Fruit fly (Drosophila melanogaster) whole organism, embryonic: ENCODE data around the gene Gnmt.
A peak's percentile ranks its signal among the peaks of the same experiment; 100 is the strongest.

Experiments used
- Abd-B ChIP-seq: fragments of 200-800 bp; sonication (Bioruptor generic); optimal IDR thresholded peaks from 2 replicates; lab custom pipeline; 2018; ENCODE audit warnings: missing biosample characterization, mild to moderate bottlenecking, missing genetic modification characterization, moderate library complexity
- CG10209 ChIP-seq: fragments of 200-800 bp; sonication (Bioruptor generic); optimal IDR thresholded peaks from 3 replicates; lab custom pipeline; 2017; ENCODE audit warnings: missing biosample characterization, mild to moderate bottlenecking, missing genetic modification characterization, missing genetic modification reagents
- CG10654 ChIP-seq: fragments of 200-800 bp; sonication (Bioruptor generic); optimal IDR thresholded peaks from 2 replicates; lab custom pipeline; 2016; ENCODE audit warnings: missing biosample characterization, missing genetic modification characterization
- CG15269 ChIP-seq: fragments of 200-800 bp; sonication (Bioruptor generic); optimal IDR thresholded peaks from 2 replicates; lab custom pipeline; 2018; ENCODE audit warnings: missing biosample characterization, mild to moderate bottlenecking, missing genetic modification characterization, moderate library complexity
- CG16813 ChIP-seq: fragments of 200-800 bp; sonication (Bioruptor generic); IDR thresholded peaks from 3 replicates; pipeline ENCODE4 v1.3.6; 2022; ENCODE audit warnings: missing biosample characterization, missing genetic modification characterization; ENCODE audit not compliant: partially characterized antibody
- CG17359 ChIP-seq: fragments of 200-800 bp; sonication (Bioruptor generic); optimal IDR thresholded peaks from 3 replicates; lab custom pipeline; 2018; ENCODE audit warnings: missing biosample characterization, mild to moderate bottlenecking, missing genetic modification characterization, moderate library complexity
- CG17912 ChIP-seq: fragments of 200-800 bp; sonication (Bioruptor generic); optimal IDR thresholded peaks from 2 replicates; lab custom pipeline; 2018; ENCODE audit warnings: missing biosample characterization, mild to moderate bottlenecking, missing genetic modification characterization
- CG18764 ChIP-seq: fragments of 200-800 bp; sonication (Bioruptor generic); optimal IDR thresholded peaks from 3 replicates; lab custom pipeline; 2016; ENCODE audit warnings: missing biosample characterization, missing genetic modification characterization
- CG2116 ChIP-seq: fragments of 200-800 bp; sonication (Bioruptor generic); optimal IDR thresholded peaks from 3 replicates; lab custom pipeline; 2018; ENCODE audit warnings: missing biosample characterization, mild to moderate bottlenecking, missing genetic modification characterization
- CG2712 ChIP-seq: fragments of 200-800 bp; optimal IDR thresholded peaks from 3 replicates; lab custom pipeline; 2019; ENCODE audit warnings: missing biosample characterization, mild to moderate bottlenecking, missing genetic modification characterization, moderate library complexity
- CG2875 ChIP-seq: fragments of 200-800 bp; sonication (Bioruptor generic); optimal IDR thresholded peaks from 2 replicates; lab custom pipeline; 2017; ENCODE audit warnings: missing biosample characterization, mild to moderate bottlenecking, missing genetic modification characterization, missing genetic modification reagents
- CG31388 ChIP-seq: fragments of 200-800 bp; sonication (Bioruptor generic); optimal IDR thresholded peaks from 2 replicates; lab custom pipeline; 2016; ENCODE audit warnings: missing biosample characterization, missing genetic modification characterization
- CG33557 ChIP-seq: fragments of 200-800 bp; sonication (Bioruptor generic); optimal IDR thresholded peaks from 2 replicates; lab custom pipeline; 2019; ENCODE audit warnings: missing biosample characterization, mild to moderate bottlenecking, missing genetic modification characterization, moderate library complexity
- CG6254 ChIP-seq: fragments of 200-800 bp; sonication (Bioruptor generic); optimal IDR thresholded peaks from 3 replicates; lab custom pipeline; 2017; ENCODE audit warnings: mild to moderate bottlenecking, missing biosample characterization, missing genetic modification reagents, missing genetic modification characterization
- CG6689 ChIP-seq: fragments of 200-800 bp; sonication (Bioruptor generic); IDR thresholded peaks from 2 replicates; pipeline ENCODE4 v1.3.6; 2022; ENCODE audit warnings: missing biosample characterization, missing genetic modification characterization
- CG9797 ChIP-seq: fragments of 200-800 bp; sonication (Bioruptor generic); optimal IDR thresholded peaks from 3 replicates; lab custom pipeline; 2018; ENCODE audit warnings: missing biosample characterization, mild to moderate bottlenecking, missing genetic modification characterization
- Dp ChIP-seq: fragments of 200-800 bp; sonication (Bioruptor generic); optimal IDR thresholded peaks from 2 replicates; lab custom pipeline; 2018; ENCODE audit warnings: missing biosample characterization, mild to moderate bottlenecking, missing genetic modification characterization, moderate library complexity
- E2f2 ChIP-seq: fragments of 200-800 bp; sonication (Bioruptor generic); IDR thresholded peaks from 2 replicates; pipeline ENCODE4 v1.3.6; 2022; ENCODE audit warnings: missing biosample characterization, missing genetic modification characterization
- Fer2 ChIP-seq: fragments of 200-800 bp; sonication (Bioruptor generic); optimal IDR thresholded peaks from 2 replicates; lab custom pipeline; 2018; ENCODE audit warnings: missing biosample characterization, mild to moderate bottlenecking, missing genetic modification characterization, moderate library complexity
- H15 ChIP-seq: fragments of 200-800 bp; sonication (Bioruptor generic); IDR thresholded peaks from 3 replicates; pipeline ENCODE4 v1.3.6; 2022; ENCODE audit warnings: missing biosample characterization, missing genetic modification characterization
- HLH4C ChIP-seq: fragments of 200-800 bp; sonication (Bioruptor generic); IDR thresholded peaks from 3 replicates; pipeline ENCODE4 v1.3.6; 2022; ENCODE audit warnings: missing biosample characterization, missing genetic modification characterization; ENCODE audit not compliant: partially characterized antibody
- Hand ChIP-seq: fragments of 200-800 bp; sonication (Bioruptor generic); optimal IDR thresholded peaks from 2 replicates; lab custom pipeline; 2017; ENCODE audit warnings: mild to moderate bottlenecking, missing biosample characterization, missing genetic modification reagents, missing genetic modification characterization
- Hey ChIP-seq: fragments of 200-800 bp; sonication (Bioruptor generic); optimal IDR thresholded peaks from 3 replicates; lab custom pipeline; 2018; ENCODE audit warnings: missing biosample characterization, mild to moderate bottlenecking, missing genetic modification characterization
- Meics ChIP-seq: fragments of 200-800 bp; sonication (Bioruptor generic); optimal IDR thresholded peaks from 2 replicates; lab custom pipeline; 2017; ENCODE audit warnings: missing biosample characterization, mild to moderate bottlenecking, missing genetic modification characterization
- NC2β ChIP-seq: fragments of 200-800 bp; sonication (Bioruptor generic); optimal IDR thresholded peaks from 2 replicates; lab custom pipeline; 2016; ENCODE audit warnings: missing biosample characterization, missing genetic modification characterization
- Optix ChIP-seq: fragments of 200-800 bp; sonication (Bioruptor generic); IDR thresholded peaks from 3 replicates; pipeline ENCODE4 v1.3.6; 2022; ENCODE audit warnings: missing biosample characterization, missing genetic modification characterization
- Side ChIP-seq: fragments of 200-800 bp; sonication (Bioruptor generic); optimal IDR thresholded peaks from 2 replicates; lab custom pipeline; 2016; ENCODE audit warnings: missing biosample characterization, missing genetic modification characterization
- Six4 ChIP-seq: fragments of 200-800 bp; sonication (Bioruptor generic); optimal IDR thresholded peaks from 2 replicates; lab custom pipeline; 2016; ENCODE audit warnings: missing biosample characterization, missing genetic modification characterization
- Xrp1 ChIP-seq: fragments of 200-800 bp; sonication (Bioruptor generic); IDR thresholded peaks from 2 replicates; pipeline ENCODE4 v1.3.6; 2022; ENCODE audit warnings: missing biosample characterization, missing genetic modification characterization
- amos ChIP-seq: fragments of 200-800 bp; sonication (Bioruptor generic); IDR thresholded peaks from 2 replicates; pipeline ENCODE4 v1.3.6; 2022; ENCODE audit warnings: missing biosample characterization, missing genetic modification characterization; ENCODE audit not compliant: partially characterized antibody
- ase ChIP-seq: fragments of 200-800 bp; sonication (Bioruptor generic); IDR thresholded peaks from 3 replicates; pipeline ENCODE4 v1.3.6; 2022; ENCODE audit warnings: missing biosample characterization, missing genetic modification characterization
- az2 ChIP-seq: fragments of 200-800 bp; sonication (Bioruptor generic); optimal IDR thresholded peaks from 3 replicates; lab custom pipeline; 2016; ENCODE audit warnings: missing biosample characterization, missing genetic modification characterization
- bigmax ChIP-seq: fragments of 200-800 bp; sonication (Bioruptor generic); optimal IDR thresholded peaks from 2 replicates; lab custom pipeline; 2018; ENCODE audit warnings: missing biosample characterization, mild to moderate bottlenecking, missing genetic modification characterization
- crp ChIP-seq, 2 experiments: fragments of 200-800 bp; sonication (Bioruptor generic); optimal IDR thresholded peaks; 2 replicates in 1 of 2; 3 replicates in 1 of 2; lab custom pipeline; 2017; ENCODE audit warnings: missing biosample characterization in 2 of 2, missing genetic modification characterization in 2 of 2, mild to moderate bottlenecking in 1 of 2, moderate library complexity in 1 of 2
- gcm ChIP-seq: fragments of 200-800 bp; sonication (Bioruptor generic); optimal IDR thresholded peaks from 2 replicates; lab custom pipeline; 2019; ENCODE audit warnings: missing biosample characterization, mild to moderate bottlenecking, missing genetic modification characterization, moderate library complexity
- hb ChIP-seq: fragments of 200-800 bp; sonication (Bioruptor generic); IDR thresholded peaks from 3 replicates; pipeline ENCODE4 v1.3.6; 2022; ENCODE audit warnings: missing biosample characterization, missing genetic modification characterization; ENCODE audit not compliant: partially characterized antibody
- lola ChIP-seq, 3 experiments: fragments of >200 bp in 2 of 3; fragments of 200-800 bp in 1 of 3; sonication (Bioruptor generic) in 1 of 3; optimal IDR thresholded peaks; 2 replicates each; lab custom pipeline; 2017 to 2019; ENCODE audit warnings: missing biosample characterization in 3 of 3, missing genetic modification characterization in 3 of 3, mild to moderate bottlenecking in 1 of 3, moderate library complexity in 1 of 3
- luna ChIP-seq: fragments of 200-800 bp; sonication (Bioruptor generic); optimal IDR thresholded peaks from 2 replicates; lab custom pipeline; 2016; ENCODE audit warnings: missing biosample characterization, missing genetic modification characterization
- maf-S ChIP-seq: fragments of 200-800 bp; sonication (Bioruptor generic); optimal IDR thresholded peaks from 2 replicates; lab custom pipeline; 2016; ENCODE audit warnings: missing biosample characterization, missing genetic modification characterization
- nerfin-1 ChIP-seq: fragments of 200-800 bp; sonication (Bioruptor generic); optimal IDR thresholded peaks from 3 replicates; lab custom pipeline; 2019; ENCODE audit warnings: missing biosample characterization, mild to moderate bottlenecking, missing genetic modification characterization, moderate library complexity
- pfk ChIP-seq: fragments of 200-800 bp; sonication (Bioruptor generic); optimal IDR thresholded peaks from 2 replicates; lab custom pipeline; 2018; ENCODE audit warnings: missing biosample characterization, mild to moderate bottlenecking, missing genetic modification characterization, moderate library complexity
- pros ChIP-seq: fragments of 200-800 bp; sonication (Bioruptor generic); optimal IDR thresholded peaks from 3 replicates; lab custom pipeline; 2019; ENCODE audit warnings: missing biosample characterization, mild to moderate bottlenecking, missing genetic modification characterization, moderate library complexity
- sens ChIP-seq: fragments of 200-800 bp; sonication (Bioruptor generic); peaks from one replicate; lab custom pipeline; 2016; ENCODE audit warnings: missing biosample characterization, missing genetic modification characterization
- slbo ChIP-seq: fragments of 200-800 bp; sonication (Bioruptor generic); IDR thresholded peaks from 2 replicates; pipeline ENCODE4 v1.3.6; 2022; ENCODE audit warnings: missing biosample characterization, missing genetic modification characterization
- sna ChIP-seq: fragments of 200-800 bp; sonication (Bioruptor generic); IDR thresholded peaks from 2 replicates; pipeline ENCODE4 v1.3.6; 2022; ENCODE audit warnings: missing biosample characterization, missing genetic modification characterization; ENCODE audit not compliant: partially characterized antibody
- sr ChIP-seq: fragments of 200-800 bp; sonication (Bioruptor generic); IDR thresholded peaks from 3 replicates; pipeline ENCODE4 v1.3.6; 2022; ENCODE audit warnings: missing biosample characterization, missing genetic modification characterization
- stc ChIP-seq: fragments of 200-800 bp; sonication (Bioruptor generic); IDR thresholded peaks from 2 replicates; pipeline ENCODE4 v1.3.6; 2022; ENCODE audit warnings: missing biosample characterization, missing genetic modification characterization
- stwl ChIP-seq: fragments of 200-800 bp; sonication (Bioruptor generic); optimal IDR thresholded peaks from 3 replicates; lab custom pipeline; 2018; ENCODE audit warnings: missing biosample characterization, mild to moderate bottlenecking, missing genetic modification characterization, moderate library complexity
- zen2 ChIP-seq: fragments of 200-800 bp; sonication (Bioruptor generic); IDR thresholded peaks from 3 replicates; pipeline ENCODE4 v1.3.6; 2022; ENCODE audit warnings: missing biosample characterization, missing genetic modification characterization; ENCODE audit not compliant: partially characterized antibody

Gene Gnmt

DNA sequence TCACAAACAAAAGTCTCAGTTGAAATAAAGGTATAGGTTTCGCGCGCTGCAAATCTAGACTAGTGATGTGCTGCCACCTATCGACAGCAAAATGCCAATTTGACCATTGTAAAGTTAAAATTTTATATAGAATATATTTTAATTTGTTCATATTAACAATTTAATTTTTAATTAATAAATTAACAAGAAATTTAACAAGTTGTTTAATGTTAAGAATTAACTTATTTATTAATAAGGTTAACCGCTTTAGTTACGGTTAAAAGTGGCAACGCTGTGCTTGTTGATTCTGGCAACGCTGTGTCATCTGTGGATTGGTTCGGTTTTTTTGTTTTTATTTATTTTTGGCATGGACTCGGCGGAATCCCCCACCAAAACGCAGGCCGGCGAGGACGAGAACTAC, 44.0 kb upstream of the Gnmt start, which contains the start of gene Not10 (continued):
- peak; percentile 30 for TF ChIP-seq CG10209 (GFP tag; lab: Kevin White, UChicago)
- TF ChIP-seq CG2875 (GFP tag; lab: Kevin White, UChicago), result no peak
- no peak for TF ChIP-seq Side (GFP tag; lab: Kevin White, UChicago)
- no peak for TF ChIP-seq sr
- no peak for TF ChIP-seq Abd-B
- TF ChIP-seq stc (GFP tag; lab: Robert Waterston, UW), result no peak
- peak; percentile 23 for TF ChIP-seq CG17359 (tag; lab: Kevin White, UChicago)
- TF ChIP-seq Fer2 (tag; lab: Kevin White, UChicago), result peak; percentile 54
- peak; percentile 10 for TF ChIP-seq CG10654 (GFP tag; lab: Kevin White, UChicago)
- peak; percentile 56 for TF ChIP-seq CG2116 (GFP tag; lab: Kevin White, UChicago)
- peak; percentile 13 for TF ChIP-seq sens (GFP tag; lab: Kevin White, UChicago)
- TF ChIP-seq luna (GFP tag; lab: Kevin White, UChicago), result no peak
- TF ChIP-seq CG17912 (GFP tag; lab: Kevin White, UChicago), result no peak
- TF ChIP-seq hb (GFP tag; lab: Robert Waterston, UW), result peak; percentile 59; the same call in 1 of the 3 replicates
- TF ChIP-seq az2 (GFP tag; lab: Kevin White, UChicago), result peak; percentile 49
- no peak for TF ChIP-seq Optix (GFP tag; lab: Robert Waterston, UW)
- peak; percentile 91 for TF ChIP-seq E2f2 (GFP tag; lab: Robert Waterston, UW)
- peak; percentile 27 for TF ChIP-seq Meics (GFP tag; lab: Kevin White, UChicago)
- TF ChIP-seq crp (GFP tag; optimal IDR thresholded peaks at IDR 0.05; lab: Kevin White, UChicago), result peak in 1 of 2 experiments; percentile 8
- peak in 1 of 3 experiments; percentile 11 for TF ChIP-seq lola (GFP tag; optimal IDR thresholded peaks at IDR 0.05; lab: Kevin White, UChicago)
- TF ChIP-seq H15 (GFP tag; lab: Robert Waterston, UW), result no peak
- no peak for TF ChIP-seq CG31388 (GFP tag; lab: Kevin White, UChicago)
- TF ChIP-seq CG2712 (tag; lab: Kevin White, UChicago), result peak; percentile 62
- TF ChIP-seq NC2β (GFP tag; lab: Kevin White, UChicago), result no peak
- TF ChIP-seq zen2 (GFP tag; lab: Robert Waterston, UW), result no peak; the same call in 2 of the 3 replicates
- peak; percentile 43 for TF ChIP-seq CG6689 (GFP tag; lab: Robert Waterston, UW)
- TF ChIP-seq CG9797 (GFP tag; lab: Kevin White, UChicago), result peak; percentile 20
- peak; percentile 0 for TF ChIP-seq gcm (GFP tag; lab: Kevin White, UChicago)
- peak; percentile 55 for TF ChIP-seq stwl (tag; lab: Kevin White, UChicago)
- TF ChIP-seq pros (GFP tag; lab: Kevin White, UChicago), result no peak
- peak; percentile 10 for TF ChIP-seq CG33557
- peak; percentile 83 for TF ChIP-seq Dp (GFP tag; lab: Kevin White, UChicago)
- no peak for TF ChIP-seq CG6254
- TF ChIP-seq HLH4C (GFP tag; lab: Robert Waterston, UW), result peak; percentile 69; the same call in 2 of the 3 replicates
- no peak for TF ChIP-seq pfk
- no peak for TF ChIP-seq ase (GFP tag; lab: Robert Waterston, UW)
- no peak for TF ChIP-seq Hand (GFP tag; lab: Kevin White, UChicago)
- TF ChIP-seq bigmax, result peak; percentile 70
- TF ChIP-seq sna (GFP tag; lab: Robert Waterston, UW), result peak; percentile 76; the same call in 1 of the 2 replicates
- TF ChIP-seq slbo (GFP tag; lab: Robert Waterston, UW), result peak; percentile 68
- no peak for TF ChIP-seq Six4 (GFP tag; lab: Kevin White, UChicago)
- TF ChIP-seq CG15269 (tag; lab: Kevin White, UChicago), result no peak
- TF ChIP-seq nerfin-1, result peak; percentile 35
- no peak for TF ChIP-seq Hey (tag; lab: Kevin White, UChicago)
- 0 out of 2 replicates have a peak, but pooled peaks have one; percentile 27 for TF ChIP-seq Xrp1 (GFP tag; lab: Robert Waterston, UW)
- TF ChIP-seq CG16813 (GFP tag; lab: Robert Waterston, UW), result peak; percentile 64
- TF ChIP-seq maf-S (GFP tag; lab: Kevin White, UChicago), result no peak
- TF ChIP-seq amos (GFP tag; lab: Robert Waterston, UW), result peak; percentile 66
- peak; percentile 27 for TF ChIP-seq CG18764 (GFP tag; lab: Kevin White, UChicago)
